Worm (Caenorhabditis elegans) whole organism, L3 larva: Measurements from ENCODE around the gene T10H9.1.

Experiments used
- ceh-16 ChIP-seq: sonication (generic microtip); optimal IDR thresholded peaks from 2 replicates; lab custom pipeline; 2017; ENCODE audit warnings: missing biosample characterization, missing genetic modification characterization
- skn-1 ChIP-seq: fragments of 150-350 bp; optimal IDR thresholded peaks from 2 replicates; lab custom pipeline; 2014; ENCODE audit warnings: missing biosample characterization, missing genetic modification characterization

DNA sequence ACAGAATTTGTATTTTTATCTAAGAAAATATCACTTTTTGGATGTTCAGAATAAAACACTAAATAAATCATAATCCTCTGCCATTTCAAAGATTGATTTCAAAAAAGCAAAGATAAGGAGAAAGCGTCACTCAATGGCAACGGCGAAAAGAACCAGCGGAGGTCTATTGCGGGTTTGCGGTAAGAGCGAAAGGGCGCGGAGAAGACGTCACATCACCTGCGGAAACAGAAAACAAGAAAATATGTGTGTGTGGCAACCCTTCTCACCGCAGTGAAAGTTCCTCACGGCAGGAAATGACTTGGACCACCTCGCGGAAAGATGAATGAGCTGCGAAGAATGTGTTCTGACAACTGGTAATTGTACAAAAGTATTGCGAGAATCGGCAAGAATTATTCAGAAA, 50.4 kb downstream of the T10H9.1 start:
- TF ChIP-seq ceh-16 (tag; lab: Kevin White, UChicago) (no peak), skn-1 (tag; lab: Kevin White, UChicago) (no peak)
